In genomic region chr3R:8788722-8789400, dm6 we compare ENCODE assay signal across 1 fruit fly cellular context.
TF ChIP-seq lines count a peak whose summit lies in the region.

No protein-coding gene starts in this region.

TF ChIP-seq in whole organism, embryonic, 481 proteins besides CTCF, POLR2A, EP300 and RAD21 (continued from another document and continues in another):
- no peak for TF ChIP-seq Camta (GFP tag; optimal IDR thresholded peaks at IDR 0.05; lab: Kevin White, UChicago)
- 0 out of 2 replicates have a peak, but pooled peaks have one; percentile 16 for TF ChIP-seq wdn (GFP tag; IDR thresholded peaks at IDR 0.05; lab: Robert Waterston, UW)
- peak; percentile 73; the same call in 2 of the 3 replicates for TF ChIP-seq sr (GFP tag; IDR thresholded peaks at IDR 0.05; lab: Robert Waterston, UW)
- TF ChIP-seq CG30020 (tag; optimal IDR thresholded peaks at IDR 0.05; lab: Kevin White, UChicago), result no peak
- peak; percentile 31 for TF ChIP-seq CG4820 (GFP tag; optimal IDR thresholded peaks at IDR 0.05; lab: Kevin White, UChicago)
- TF ChIP-seq B-H1 (GFP tag; IDR thresholded peaks at IDR 0.05; lab: Robert Waterston, UW), result peak; percentile 56; the same call in 2 of the 3 replicates
- TF ChIP-seq zfh1 (GFP tag; IDR thresholded peaks at IDR 0.05; lab: Robert Waterston, UW), result peak; percentile 84
- TF ChIP-seq D (optimal IDR thresholded peaks at IDR 0.05; lab: Kevin White, UChicago), result no peak
- peak; percentile 20 for TF ChIP-seq D (GFP tag; optimal IDR thresholded peaks at IDR 0.05; lab: Kevin White, UChicago)
- peak; percentile 17 for TF ChIP-seq Vsx1 (GFP tag; optimal IDR thresholded peaks at IDR 0.05; lab: Kevin White, UChicago)
- TF ChIP-seq CG14014 (GFP tag; IDR thresholded peaks at IDR 0.05; lab: Robert Waterston, UW), result peak; percentile 28; the same call in 1 of the 2 replicates
- TF ChIP-seq CG17385 (GFP tag; optimal IDR thresholded peaks at IDR 0.05; lab: Kevin White, UChicago), result peak; percentile 41
- TF ChIP-seq Aef1 (GFP tag; IDR thresholded peaks at IDR 0.05; lab: Robert Waterston, UW), result 0 out of 3 replicates have a peak, but pooled peaks have one; percentile 33
- peak; percentile 34 for TF ChIP-seq Hr3 (GFP tag; optimal IDR thresholded peaks at IDR 0.05; lab: Kevin White, UChicago)
- 0 out of 2 replicates have a peak, but pooled peaks have one; percentile 33 for TF ChIP-seq Rfx (GFP tag; IDR thresholded peaks at IDR 0.05; lab: Robert Waterston, UW)
- TF ChIP-seq NfI (GFP tag; optimal IDR thresholded peaks at IDR 0.05; lab: Kevin White, UChicago), result peak; percentile 50
- TF ChIP-seq croc (GFP tag; conservative IDR thresholded peaks at IDR 0.05; lab: Robert Waterston, UW), result 0 out of 3 replicates have a peak, but pooled peaks have one; percentile 45
- no peak for TF ChIP-seq Doc2 (GFP tag; IDR thresholded peaks at IDR 0.05; lab: Robert Waterston, UW)
- TF ChIP-seq stc (GFP tag; IDR thresholded peaks at IDR 0.05; lab: Robert Waterston, UW), result peak; percentile 82
- TF ChIP-seq CG10979 (tag; optimal IDR thresholded peaks at IDR 0.05; lab: Kevin White, UChicago), result peak; percentile 53
- peak; percentile 16 for TF ChIP-seq CG17802 (tag; optimal IDR thresholded peaks at IDR 0.05; lab: Kevin White, UChicago)
- no peak for TF ChIP-seq mirr (GFP tag; optimal IDR thresholded peaks at IDR 0.05; lab: Kevin White, UChicago)
- TF ChIP-seq ase (GFP tag; IDR thresholded peaks at IDR 0.05; lab: Robert Waterston, UW), result peak; percentile 73; the same call in 2 of the 3 replicates
- no peak for TF ChIP-seq Chrac-16 (GFP tag; optimal IDR thresholded peaks at IDR 0.05; lab: Kevin White, UChicago)
- 0 out of 3 replicates have a peak, but pooled peaks have one; percentile 41 for TF ChIP-seq CG6791 (GFP tag; IDR thresholded peaks at IDR 0.05; lab: Robert Waterston, UW; ENCODE audit: partially characterized antibody)
- peak; percentile 63 for TF ChIP-seq unpg (GFP tag; optimal IDR thresholded peaks at IDR 0.05; lab: Kevin White, UChicago)
- TF ChIP-seq HmgD (GFP tag; optimal IDR thresholded peaks at IDR 0.05; lab: Kevin White, UChicago), result no peak
- TF ChIP-seq jigr1 (GFP tag; IDR thresholded peaks at IDR 0.05; lab: Robert Waterston, UW), result peak; percentile 65; the same call in 2 of the 3 replicates
- TF ChIP-seq az2 (GFP tag; optimal IDR thresholded peaks at IDR 0.05; lab: Kevin White, UChicago), result peak; percentile 30
- TF ChIP-seq CG6254 (GFP tag; optimal IDR thresholded peaks at IDR 0.05; lab: Kevin White, UChicago), result peak; percentile 58
- TF ChIP-seq CG4328 (GFP tag; optimal IDR thresholded peaks at IDR 0.05; lab: Kevin White, UChicago), result no peak
- peak; percentile 36; the same call in 1 of the 2 replicates for TF ChIP-seq ttk (GFP tag; IDR thresholded peaks at IDR 0.05; lab: Robert Waterston, UW)
- TF ChIP-seq insv (GFP tag; optimal IDR thresholded peaks at IDR 0.05; lab: Kevin White, UChicago), result no peak
- TF ChIP-seq chif (GFP tag; optimal IDR thresholded peaks at IDR 0.05; lab: Kevin White, UChicago), result peak in 1 of 2 experiments; percentile 22
- TF ChIP-seq tin (GFP tag; optimal IDR thresholded peaks at IDR 0.05; lab: Kevin White, UChicago), result peak; percentile 26
- peak; percentile 11; the same call in 1 of the 2 replicates for TF ChIP-seq CG32767 (GFP tag; IDR thresholded peaks at IDR 0.05; lab: Robert Waterston, UW)
- TF ChIP-seq CG11696 (GFP tag; IDR thresholded peaks at IDR 0.05; lab: Robert Waterston, UW), result peak; percentile 90
- peak; percentile 19 for TF ChIP-seq CG13296 (GFP tag; optimal IDR thresholded peaks at IDR 0.05; lab: Kevin White, UChicago)
- TF ChIP-seq E2f2 (GFP tag; IDR thresholded peaks at IDR 0.05; lab: Robert Waterston, UW), result 0 out of 2 replicates have a peak, but pooled peaks have one; percentile 20
- TF ChIP-seq D19A (tag; optimal IDR thresholded peaks at IDR 0.05; lab: Kevin White, UChicago), result peak; percentile 47
- TF ChIP-seq lov (optimal IDR thresholded peaks at IDR 0.05; lab: Kevin White, UChicago), result no peak
- TF ChIP-seq lov (GFP tag; IDR thresholded peaks at IDR 0.05; lab: Robert Waterston, UW), result no peak
- TF ChIP-seq CG6813 (GFP tag; optimal IDR thresholded peaks at IDR 0.05; lab: Kevin White, UChicago), result peak; percentile 32
- peak; percentile 14 to 50 for TF ChIP-seq Pdp1 (GFP tag; optimal IDR thresholded peaks at IDR 0.05; lab: Kevin White, UChicago)
- no peak for TF ChIP-seq en (GFP tag; optimal IDR thresholded peaks at IDR 0.05; lab: Kevin White, UChicago)
- TF ChIP-seq Gug (GFP tag; IDR thresholded peaks at IDR 0.05; lab: Robert Waterston, UW), result peak; percentile 71
- peak; percentile 29 for TF ChIP-seq CG10654 (GFP tag; optimal IDR thresholded peaks at IDR 0.05; lab: Kevin White, UChicago)
- TF ChIP-seq CG12769 (tag; optimal IDR thresholded peaks at IDR 0.05; lab: Kevin White, UChicago), result no peak
- peak; percentile 8 for TF ChIP-seq gcm (GFP tag; optimal IDR thresholded peaks at IDR 0.05; lab: Kevin White, UChicago)
- TF ChIP-seq zen2 (GFP tag; IDR thresholded peaks at IDR 0.05; lab: Robert Waterston, UW; ENCODE audit: partially characterized antibody), result no peak
- TF ChIP-seq Med (GFP tag; lab: Kevin White, UChicago), result peak; percentile 13
- peak; percentile 39 for TF ChIP-seq CG9727 (GFP tag; optimal IDR thresholded peaks at IDR 0.05; lab: Kevin White, UChicago)
- TF ChIP-seq Ssrp (tag; optimal IDR thresholded peaks at IDR 0.05; lab: Kevin White, UChicago), result peak; percentile 51
- TF ChIP-seq Adf1 (GFP tag; IDR thresholded peaks at IDR 0.05; lab: Robert Waterston, UW), result no peak
- peak; percentile 30 for TF ChIP-seq CG5180 (GFP tag; optimal IDR thresholded peaks at IDR 0.05; lab: Kevin White, UChicago)
- peak; percentile 62; the same call in 1 of the 2 replicates for TF ChIP-seq HLH3B (GFP tag; IDR thresholded peaks at IDR 0.05; lab: Robert Waterston, UW)
- TF ChIP-seq gce (GFP tag; IDR thresholded peaks at IDR 0.05; lab: Robert Waterston, UW), result peak; percentile 70; the same call in 1 of the 3 replicates
- TF ChIP-seq Nf-YA (GFP tag; IDR thresholded peaks at IDR 0.05; lab: Robert Waterston, UW), result peak; percentile 55; the same call in 1 of the 2 replicates
- TF ChIP-seq ara (GFP tag; IDR thresholded peaks at IDR 0.05; lab: Robert Waterston, UW), result peak; percentile 82
- TF ChIP-seq CG4424 (GFP tag; optimal IDR thresholded peaks at IDR 0.05; lab: Kevin White, UChicago), result peak; percentile 50
- peak; percentile 47; the same call in 1 of the 2 replicates for TF ChIP-seq peb (GFP tag; IDR thresholded peaks at IDR 0.05; lab: Robert Waterston, UW)
- peak in 1 of 2 experiments; percentile 36 for TF ChIP-seq Eip74EF (GFP tag; optimal IDR thresholded peaks at IDR 0.05; lab: Kevin White, UChicago)
- no peak for TF ChIP-seq CG31388 (GFP tag; optimal IDR thresholded peaks at IDR 0.05; lab: Kevin White, UChicago)
- peak; percentile 44 for TF ChIP-seq seq (GFP tag; IDR thresholded peaks at IDR 0.05; lab: Robert Waterston, UW)
- peak; percentile 81 for TF ChIP-seq so (GFP tag; IDR thresholded peaks at IDR 0.05; lab: Robert Waterston, UW)
- TF ChIP-seq klu (GFP tag; IDR thresholded peaks at IDR 0.05; lab: Robert Waterston, UW), result no peak
- peak; percentile 62 for TF ChIP-seq Xrp1 (GFP tag; IDR thresholded peaks at IDR 0.05; lab: Robert Waterston, UW)
- peak; percentile 62 for TF ChIP-seq CG17829 (tag; optimal IDR thresholded peaks at IDR 0.05; lab: Kevin White, UChicago)
- peak; percentile 18 for TF ChIP-seq cwo (GFP tag; optimal IDR thresholded peaks at IDR 0.05; lab: Kevin White, UChicago)
- peak; percentile 8 for TF ChIP-seq CG5245 (GFP tag; optimal IDR thresholded peaks at IDR 0.05; lab: Kevin White, UChicago)
- TF ChIP-seq CG8359 (GFP tag; optimal IDR thresholded peaks at IDR 0.05; lab: Kevin White, UChicago; ENCODE audit: borderline replicate concordance), result no peak
- peak; percentile 52 for TF ChIP-seq CG15269 (tag; optimal IDR thresholded peaks at IDR 0.05; lab: Kevin White, UChicago)
- peak; percentile 21 for TF ChIP-seq Dek (tag; optimal IDR thresholded peaks at IDR 0.05; lab: Kevin White, UChicago)
- TF ChIP-seq E2f1 (GFP tag; IDR thresholded peaks at IDR 0.05; lab: Robert Waterston, UW), result peak; percentile 67
- peak; percentile 34; the same call in 1 of the 2 replicates for TF ChIP-seq sob (GFP tag; IDR thresholded peaks at IDR 0.05; lab: Robert Waterston, UW)
- TF ChIP-seq Nf-YC (tag; optimal IDR thresholded peaks at IDR 0.05; lab: Kevin White, UChicago), result no peak
- TF ChIP-seq CG32772 (GFP tag; IDR thresholded peaks at IDR 0.05; lab: Robert Waterston, UW), result peak; percentile 71
- no peak for TF ChIP-seq run (tag; optimal IDR thresholded peaks at IDR 0.05; lab: Kevin White, UChicago)
- TF ChIP-seq CG7839 (tag; optimal IDR thresholded peaks at IDR 0.05; lab: Kevin White, UChicago), result peak; percentile 63
- TF ChIP-seq trem (tag; optimal IDR thresholded peaks at IDR 0.05; lab: Kevin White, UChicago), result peak; percentile 19
- peak; percentile 65 for TF ChIP-seq CG10366 (GFP tag; IDR thresholded peaks at IDR 0.05; lab: Robert Waterston, UW)
- peak; percentile 5 for TF ChIP-seq slp2 (GFP tag; optimal IDR thresholded peaks at IDR 0.05; lab: Kevin White, UChicago)
- TF ChIP-seq nmo (GFP tag; optimal IDR thresholded peaks at IDR 0.05; lab: Kevin White, UChicago), result peak; percentile 61
- peak; percentile 55; the same call in 1 of the 2 replicates for TF ChIP-seq CG32532 (GFP tag; IDR thresholded peaks at IDR 0.05; lab: Robert Waterston, UW)
- peak; percentile 11 for TF ChIP-seq CG3407 (GFP tag; optimal IDR thresholded peaks at IDR 0.05; lab: Kevin White, UChicago)
- peak; percentile 34 for TF ChIP-seq bcd (GFP tag; optimal IDR thresholded peaks at IDR 0.05; lab: Kevin White, UChicago)
- peak; percentile 55; the same call in 1 of the 2 replicates for TF ChIP-seq CG4360 (GFP tag; IDR thresholded peaks at IDR 0.05; lab: Robert Waterston, UW)
- TF ChIP-seq salm (tag; optimal IDR thresholded peaks at IDR 0.05; lab: Kevin White, UChicago), result peak; percentile 22
- TF ChIP-seq CG16779 (GFP tag; IDR thresholded peaks at IDR 0.05; lab: Robert Waterston, UW), result no peak
- TF ChIP-seq CG4730 (GFP tag; IDR thresholded peaks at IDR 0.05; lab: Robert Waterston, UW), result peak; percentile 59; the same call in 1 of the 2 replicates
- TF ChIP-seq HHEX (GFP tag; optimal IDR thresholded peaks at IDR 0.05; lab: Kevin White, UChicago), result peak; percentile 1
- TF ChIP-seq slou (GFP tag; optimal IDR thresholded peaks at IDR 0.05; lab: Kevin White, UChicago), result no peak
- peak; percentile 21 for TF ChIP-seq CG10147 (GFP tag; optimal IDR thresholded peaks at IDR 0.05; lab: Kevin White, UChicago)
- peak; percentile 69 for TF ChIP-seq tap (tag; optimal IDR thresholded peaks at IDR 0.05; lab: Kevin White, UChicago)
- peak; percentile 28; the same call in 1 of the 3 replicates for TF ChIP-seq otp (GFP tag; IDR thresholded peaks at IDR 0.05; lab: Robert Waterston, UW)
- peak; percentile 82 for TF ChIP-seq ci (GFP tag; IDR thresholded peaks at IDR 0.05; lab: Robert Waterston, UW)
- peak; percentile 52 for TF ChIP-seq row (GFP tag; IDR thresholded peaks at IDR 0.05; lab: Robert Waterston, UW)
- 0 out of 2 replicates have a peak, but pooled peaks have one; percentile 21 for TF ChIP-seq dati (GFP tag; IDR thresholded peaks at IDR 0.05; lab: Robert Waterston, UW)
- TF ChIP-seq dan (GFP tag; IDR thresholded peaks at IDR 0.05; lab: Robert Waterston, UW), result no peak
- no peak for TF ChIP-seq ato (GFP tag; IDR thresholded peaks at IDR 0.05; lab: Robert Waterston, UW; ENCODE audit: partially characterized antibody)
- no peak for TF ChIP-seq CG15601 (tag; optimal IDR thresholded peaks at IDR 0.05; lab: Kevin White, UChicago)
- no peak for TF ChIP-seq CG13287 (GFP tag; IDR thresholded peaks at IDR 0.05; lab: Robert Waterston, UW; ENCODE audit: partially characterized antibody)
- 0 out of 3 replicates have a peak, but pooled peaks have one; percentile 59 for TF ChIP-seq CG3726 (GFP tag; IDR thresholded peaks at IDR 0.05; lab: Robert Waterston, UW)
- TF ChIP-seq kah (GFP tag; optimal IDR thresholded peaks at IDR 0.05; lab: Kevin White, UChicago), result peak; percentile 7
- peak; percentile 11 for TF ChIP-seq BtbVII (GFP tag; optimal IDR thresholded peaks at IDR 0.05; lab: Kevin White, UChicago)
- peak; percentile 56 for TF ChIP-seq sisA (GFP tag; IDR thresholded peaks at IDR 0.05; lab: Robert Waterston, UW)
- TF ChIP-seq CG10209 (GFP tag; optimal IDR thresholded peaks at IDR 0.05; lab: Kevin White, UChicago), result peak; percentile 14
- TF ChIP-seq phol (tag; optimal IDR thresholded peaks at IDR 0.05; lab: Kevin White, UChicago), result peak; percentile 49
- peak; percentile 5 for TF ChIP-seq CG1233 (GFP tag; optimal IDR thresholded peaks at IDR 0.05; lab: Kevin White, UChicago)
- peak; percentile 15; the same call in 1 of the 3 replicates for TF ChIP-seq CG2889 (GFP tag; IDR thresholded peaks at IDR 0.05; lab: Robert Waterston, UW)
- peak; percentile 56; the same call in 1 of the 2 replicates for TF ChIP-seq ap (GFP tag; IDR thresholded peaks at IDR 0.05; lab: Robert Waterston, UW)
- peak; percentile 61 for TF ChIP-seq Xbp1 (GFP tag; optimal IDR thresholded peaks at IDR 0.05; lab: Kevin White, UChicago)
- TF ChIP-seq hb (GFP tag; IDR thresholded peaks at IDR 0.05; lab: Robert Waterston, UW; ENCODE audit: partially characterized antibody), result no peak
- peak; percentile 37 for TF ChIP-seq CG7556 (GFP tag; optimal IDR thresholded peaks at IDR 0.05; lab: Kevin White, UChicago)
- TF ChIP-seq disco-r (GFP tag; optimal IDR thresholded peaks at IDR 0.05; lab: Kevin White, UChicago), result no peak
- peak; percentile 37 for TF ChIP-seq CG8388 (GFP tag; optimal IDR thresholded peaks at IDR 0.05; lab: Kevin White, UChicago)
- peak; percentile 43 for TF ChIP-seq CG1602 (GFP tag; optimal IDR thresholded peaks at IDR 0.05; lab: Kevin White, UChicago)
- peak; percentile 54; the same call in 2 of the 3 replicates for TF ChIP-seq ken (GFP tag; IDR thresholded peaks at IDR 0.05; lab: Robert Waterston, UW)
- TF ChIP-seq lola (GFP tag; optimal IDR thresholded peaks at IDR 0.05; lab: Kevin White, UChicago), result peak in 1 of 3 experiments; percentile 7
- 0 out of 2 replicates have a peak, but pooled peaks have one; percentile 5 for TF ChIP-seq NFAT (GFP tag; IDR thresholded peaks at IDR 0.05; lab: Robert Waterston, UW)
- peak; percentile 71 for TF ChIP-seq dimm (GFP tag; IDR thresholded peaks at IDR 0.05; lab: Robert Waterston, UW)
- no peak for TF ChIP-seq CHES-1-like (GFP tag; optimal IDR thresholded peaks at IDR 0.05; lab: Kevin White, UChicago)
- TF ChIP-seq jing (GFP tag; optimal IDR thresholded peaks at IDR 0.05; lab: Kevin White, UChicago), result peak; percentile 35
- TF ChIP-seq CG15011 (GFP tag; optimal IDR thresholded peaks at IDR 0.05; lab: Kevin White, UChicago), result no peak
- peak; percentile 53 for TF ChIP-seq Blimp-1 (GFP tag; optimal IDR thresholded peaks at IDR 0.05; lab: Kevin White, UChicago)
- TF ChIP-seq Nf-YB (GFP tag; optimal IDR thresholded peaks at IDR 0.05; lab: Kevin White, UChicago), result peak; percentile 12
- peak; percentile 100 for TF ChIP-seq CG2199 (GFP tag; IDR thresholded peaks at IDR 0.05; lab: Robert Waterston, UW)
